Worm (Caenorhabditis elegans) whole organism, midembryonic: ENCODE measurements around the gene vps-33.1.

Experiments used
- T22C8.4 ChIP-seq: fragments of 200-800 bp; sonication (Bioruptor generic); IDR thresholded peaks from 2 replicates; pipeline ENCODE4 v1.3.6; 2022; ENCODE audit warnings: missing genetic modification characterization, missing compliant biosample characterization
- cog-1 ChIP-seq: sonication (generic microtip); optimal IDR thresholded peaks from 2 replicates; lab custom pipeline; 2016; ENCODE audit warnings: missing genetic modification characterization, missing compliant biosample characterization
- flt-1 ChIP-seq: fragments of 200-800 bp; sonication (Bioruptor generic); IDR thresholded peaks from 2 replicates; pipeline ENCODE4 v1.3.6; 2022; ENCODE audit warnings: missing genetic modification characterization, missing compliant biosample characterization
- klf-2 ChIP-seq: fragments of 200-800 bp; sonication (Bioruptor generic); conservative IDR thresholded peaks from 2 replicates; pipeline ENCODE4 v1.3.6; 2022; ENCODE audit warnings: missing genetic modification reagents, missing genetic modification characterization, missing compliant biosample characterization
- med-1 ChIP-seq: sonication (generic microtip); optimal IDR thresholded peaks from 2 replicates; lab custom pipeline; 2017; ENCODE audit warnings: missing genetic modification characterization, mild to moderate bottlenecking, missing compliant biosample characterization, antibody characterized with exemption, missing genetic modification reagents; ENCODE audit not compliant: insufficient read depth
- ref-1 ChIP-seq: fragments of 200-800 bp; sonication (Bioruptor generic); conservative IDR thresholded peaks from 2 replicates; pipeline ENCODE4 v1.3.6; 2022; ENCODE audit warnings: missing genetic modification reagents, missing genetic modification characterization, missing compliant biosample characterization
- tab-1 ChIP-seq: fragments of 200-800 bp; sonication (Bioruptor generic); IDR thresholded peaks from 2 replicates; pipeline ENCODE4 v1.3.6; 2022; ENCODE audit warnings: missing genetic modification characterization, missing compliant biosample characterization
- ztf-23 ChIP-seq: fragments of 200-800 bp; sonication (Bioruptor generic); IDR thresholded peaks from 2 replicates; pipeline ENCODE4 v1.3.6; 2022; ENCODE audit warnings: missing genetic modification reagents, missing genetic modification characterization, missing compliant biosample characterization
- ztf-29 ChIP-seq: fragments of 200-800 bp; sonication (Bioruptor generic); IDR thresholded peaks from 2 replicates; pipeline ENCODE4 v1.3.6; 2022; ENCODE audit warnings: missing genetic modification reagents, missing genetic modification characterization, missing compliant biosample characterization

Gene vps-33.1

ce11 chrIII:8700289-8700957 is at the start of gene vps-33.1, which contains the start of gene sdz-1:
vps-33.1 (plus strand) TSS chrIII:8700927.
sdz-1 (minus strand) TSS chrIII:8700339.
- TF ChIP-seq flt-1 (no peak), T22C8.4 (no peak), ztf-29 (no peak), ref-1 (GFP tag; lab: Robert Waterston, UW) (no peak), cog-1 (tag; lab: Kevin White, UChicago) (no peak), med-1 (GFP tag; lab: Kevin White, UChicago) (no peak), tab-1 (no peak), klf-2 (GFP tag; lab: Robert Waterston, UW) (no peak), ztf-23 (GFP tag; lab: Robert Waterston, UW) (no peak)

- TF ChIP-seq tab-1 = no peak
- no peak for TF ChIP-seq klf-2 (GFP tag; lab: Robert Waterston, UW)
- TF ChIP-seq ref-1 (GFP tag; lab: Robert Waterston, UW) = no peak
- no peak for TF ChIP-seq T22C8.4
- no peak for TF ChIP-seq ztf-29
- TF ChIP-seq cog-1 (tag; lab: Kevin White, UChicago) = no peak
- TF ChIP-seq med-1 (GFP tag; lab: Kevin White, UChicago) = no peak
Measured at ce11 chrIII:8652112-8652694, 48.5 kb upstream of the vps-33.1 start.

ce11 chrIII:8652922-8653321 is 47.8 kb upstream of the vps-33.1 start:
- TF ChIP-seq ref-1 (GFP tag; lab: Robert Waterston, UW) (peak; percentile 45; the same call in 1 of the 2 replicates), ztf-23 (GFP tag; lab: Robert Waterston, UW) (peak; percentile 75), T22C8.4 (peak; percentile 39; the same call in 1 of the 2 replicates), flt-1 (peak; percentile 85), med-1 (GFP tag; lab: Kevin White, UChicago) (peak; percentile 24), cog-1 (tag; lab: Kevin White, UChicago) (no peak), ztf-29 (peak; percentile 62; the same call in 1 of the 2 replicates), tab-1 (peak; percentile 79; the same call in 1 of the 2 replicates), klf-2 (GFP tag; lab: Robert Waterston, UW) (peak; percentile 69; the same call in 1 of the 2 replicates)

- TF ChIP-seq cog-1 (tag; lab: Kevin White, UChicago) (no peak), ztf-23 (GFP tag; lab: Robert Waterston, UW) (no peak), flt-1 (no peak), tab-1 (no peak), T22C8.4 (no peak), ref-1 (GFP tag; lab: Robert Waterston, UW) (no peak)
Measured at ce11 chrIII:8653457-8653856, 47.3 kb upstream of the vps-33.1 start.

- TF ChIP-seq ztf-29 = no peak
- TF ChIP-seq T22C8.4 = no peak
- no peak for TF ChIP-seq klf-2 (GFP tag; lab: Robert Waterston, UW)
- no peak for TF ChIP-seq ref-1 (GFP tag; lab: Robert Waterston, UW)
- TF ChIP-seq flt-1 = no peak
- TF ChIP-seq cog-1 (tag; lab: Kevin White, UChicago) = no peak
Measured at ce11 chrIII:8653875-8654386, 46.8 kb upstream of the vps-33.1 start, which contains the start of gene F22B7.9. F22B7.9 (minus strand) TSS chrIII:8653925.

ce11 chrIII:8654400-8654980 is 46.2 kb upstream of the vps-33.1 start:
- TF ChIP-seq ref-1 (GFP tag; lab: Robert Waterston, UW) (no peak), flt-1 (no peak), ztf-23 (GFP tag; lab: Robert Waterston, UW) (no peak), tab-1 (no peak)

ce11 chrIII:8655412-8655811 is 45.3 kb upstream of the vps-33.1 start:
- TF ChIP-seq T22C8.4 = no peak
- TF ChIP-seq klf-2 (GFP tag; lab: Robert Waterston, UW) = no peak

ce11 chrIII:8656055-8656454 is 44.7 kb upstream of the vps-33.1 start:
- no peak for TF ChIP-seq klf-2 (GFP tag; lab: Robert Waterston, UW)

ce11 chrIII:8656957-8657356 is 43.8 kb upstream of the vps-33.1 start:
- TF ChIP-seq klf-2 (GFP tag; lab: Robert Waterston, UW) = no peak
- TF ChIP-seq cog-1 (tag; lab: Kevin White, UChicago) = no peak
- no peak for TF ChIP-seq T22C8.4
- TF ChIP-seq flt-1 = no peak
- no peak for TF ChIP-seq ztf-29
- no peak for TF ChIP-seq ref-1 (GFP tag; lab: Robert Waterston, UW)
- TF ChIP-seq ztf-23 (GFP tag; lab: Robert Waterston, UW) = no peak
- TF ChIP-seq tab-1 = no peak
- no peak for TF ChIP-seq med-1 (GFP tag; lab: Kevin White, UChicago)

ce11 chrIII:8657676-8658366 is 42.9 kb upstream of the vps-33.1 start:
- TF ChIP-seq klf-2 (GFP tag; lab: Robert Waterston, UW) (no peak), tab-1 (no peak), ztf-29 (no peak), ref-1 (GFP tag; lab: Robert Waterston, UW) (no peak), flt-1 (no peak), cog-1 (tag; lab: Kevin White, UChicago) (no peak), T22C8.4 (no peak), ztf-23 (GFP tag; lab: Robert Waterston, UW) (no peak), med-1 (GFP tag; lab: Kevin White, UChicago) (no peak)
